Fruit fly (Drosophila melanogaster) S2 (cell line): ENCODE data around the gene mthl12.

Experiments
- CG8478 ChIP-seq: fragments of >200 bp; optimal IDR thresholded peaks from 2 replicates; lab custom pipeline; 2018
- CTCF ChIP-seq, 2 experiments: fragments of >200 bp; optimal IDR thresholded peaks; 2 replicates each; lab custom pipeline; 2018

dm6 chr3R:13319170-13319569 is 34.3 kb upstream of the mthl12 start, which contains the start of gene CG45080:
- TF ChIP-seq CG8478 (lab: Kevin White, UChicago) (no peak), CTCF (optimal IDR thresholded peaks at IDR 0.05; lab: Kevin White, UChicago) (no peak)
